Fruit fly (Drosophila melanogaster) whole organism, embryonic: Measurements from ENCODE around the gene Pcif1.
A peak's percentile ranks its signal among the peaks of the same experiment; 100 is the strongest.

Experiments used
- Bgb ChIP-seq: fragments of 200-800 bp; sonication (Bioruptor generic); IDR thresholded peaks from 2 replicates; pipeline ENCODE4 v1.3.6; 2022; ENCODE audit warnings: missing biosample characterization, missing genetic modification characterization; ENCODE audit not compliant: partially characterized antibody
- CG10209 ChIP-seq: fragments of 200-800 bp; sonication (Bioruptor generic); optimal IDR thresholded peaks from 3 replicates; lab custom pipeline; 2017; ENCODE audit warnings: missing biosample characterization, mild to moderate bottlenecking, missing genetic modification characterization, missing genetic modification reagents
- CG10565 ChIP-seq: fragments of 200-800 bp; sonication (Bioruptor generic); optimal IDR thresholded peaks from 3 replicates; lab custom pipeline; 2016; ENCODE audit warnings: missing biosample characterization, mild to moderate bottlenecking, missing genetic modification characterization
- CG11093 ChIP-seq: fragments of 200-800 bp; sonication (Bioruptor generic); IDR thresholded peaks from 3 replicates; pipeline ENCODE4 v1.3.6; 2022; ENCODE audit warnings: missing biosample characterization, missing genetic modification characterization
- CG11398 ChIP-seq: fragments of 200-800 bp; sonication (Bioruptor generic); optimal IDR thresholded peaks from 2 replicates; lab custom pipeline; 2016; ENCODE audit warnings: missing biosample characterization, missing genetic modification characterization
- CG12071 ChIP-seq: fragments of 200-800 bp; sonication (Bioruptor generic); optimal IDR thresholded peaks from 3 replicates; lab custom pipeline; 2018; ENCODE audit warnings: missing biosample characterization, mild to moderate bottlenecking, missing genetic modification characterization
- CG14050 ChIP-seq: fragments of 200-800 bp; sonication (Bioruptor generic); IDR thresholded peaks from 3 replicates; pipeline ENCODE4 v1.3.6; 2022; ENCODE audit warnings: missing biosample characterization, missing genetic modification characterization
- CG16863 ChIP-seq: fragments of 200-800 bp; sonication (Bioruptor generic); optimal IDR thresholded peaks from 3 replicates; lab custom pipeline; 2016; ENCODE audit warnings: missing biosample characterization, missing genetic modification characterization
- CG18262 ChIP-seq: fragments of 200-800 bp; optimal IDR thresholded peaks from 3 replicates; lab custom pipeline; 2019; ENCODE audit warnings: missing biosample characterization, mild to moderate bottlenecking, missing genetic modification characterization, moderate library complexity
- CG2120 ChIP-seq: fragments of 200-800 bp; sonication (Bioruptor generic); optimal IDR thresholded peaks from 3 replicates; lab custom pipeline; 2016; ENCODE audit warnings: missing biosample characterization, missing genetic modification characterization
- CG2678 ChIP-seq: fragments of 200-800 bp; sonication (Bioruptor generic); optimal IDR thresholded peaks from 3 replicates; lab custom pipeline; 2019; ENCODE audit warnings: missing biosample characterization, mild to moderate bottlenecking, missing genetic modification characterization, moderate library complexity
- CG30020 ChIP-seq: fragments of 200-800 bp; optimal IDR thresholded peaks from 2 replicates; lab custom pipeline; 2019; ENCODE audit warnings: missing biosample characterization, mild to moderate bottlenecking, missing genetic modification characterization, moderate library complexity
- CG32767 ChIP-seq: fragments of 200-800 bp; sonication (Bioruptor generic); IDR thresholded peaks from 2 replicates; pipeline ENCODE4 v1.3.6; 2022; ENCODE audit warnings: missing biosample characterization, missing genetic modification characterization
- CG4328 ChIP-seq: fragments of 200-800 bp; sonication (Bioruptor generic); optimal IDR thresholded peaks from 3 replicates; lab custom pipeline; 2017; ENCODE audit warnings: missing biosample characterization, missing genetic modification reagents, missing genetic modification characterization
- CG43689 ChIP-seq: fragments of 200-800 bp; sonication (Bioruptor generic); IDR thresholded peaks from 2 replicates; pipeline ENCODE4 v1.3.6; 2022; ENCODE audit warnings: missing biosample characterization, missing genetic modification characterization
- CG4424 ChIP-seq: fragments of 200-800 bp; sonication (Bioruptor generic); optimal IDR thresholded peaks from 3 replicates; lab custom pipeline; 2016; ENCODE audit warnings: missing biosample characterization, missing genetic modification characterization
- CG4707 ChIP-seq: fragments of 200-800 bp; sonication (Bioruptor generic); optimal IDR thresholded peaks from 2 replicates; lab custom pipeline; 2018; ENCODE audit warnings: missing biosample characterization, mild to moderate bottlenecking, missing genetic modification characterization, moderate library complexity
- CG4820 ChIP-seq: fragments of 200-800 bp; sonication (Bioruptor generic); optimal IDR thresholded peaks from 3 replicates; lab custom pipeline; 2016; ENCODE audit warnings: missing biosample characterization, missing genetic modification characterization
- CG8924 ChIP-seq: fragments of 200-800 bp; optimal IDR thresholded peaks from 3 replicates; lab custom pipeline; 2019; ENCODE audit warnings: missing biosample characterization, mild to moderate bottlenecking, missing genetic modification characterization, moderate library complexity
- CG9437 ChIP-seq: fragments of 200-800 bp; sonication (Bioruptor generic); optimal IDR thresholded peaks from 2 replicates; lab custom pipeline; 2018; ENCODE audit warnings: missing biosample characterization, mild to moderate bottlenecking, missing genetic modification characterization
- CTCF ChIP-seq: fragments of 200-800 bp; sonication (Bioruptor generic); optimal IDR thresholded peaks from 2 replicates; lab custom pipeline; 2017; ENCODE audit warnings: missing biosample characterization, mild to moderate bottlenecking, missing genetic modification characterization, moderate library complexity
- CkIIα-i1 ChIP-seq: fragments of 200-800 bp; sonication (Bioruptor generic); IDR thresholded peaks from 2 replicates; pipeline ENCODE4 v1.3.6; 2022; ENCODE audit warnings: missing biosample characterization, missing genetic modification characterization
- Deaf1 ChIP-seq: fragments of 200-800 bp; optimal IDR thresholded peaks from 3 replicates; lab custom pipeline; 2019; ENCODE audit warnings: missing biosample characterization, mild to moderate bottlenecking, missing genetic modification characterization, moderate library complexity
- Dfd ChIP-seq, 2 experiments: fragments of >200 bp; optimal IDR thresholded peaks; 2 replicates each; lab custom pipeline; 2017; ENCODE audit warnings: missing biosample characterization in 2 of 2, missing genetic modification characterization in 2 of 2
- Dip3 ChIP-seq: fragments of 200-800 bp; sonication (Bioruptor generic); optimal IDR thresholded peaks from 3 replicates; lab custom pipeline; 2016; ENCODE audit warnings: missing biosample characterization, missing genetic modification characterization
- Eip74EF ChIP-seq, 2 experiments: fragments of 200-800 bp in 1 of 2; fragments of >200 bp in 1 of 2; sonication (Bioruptor generic) in 1 of 2; optimal IDR thresholded peaks; 2 replicates each; lab custom pipeline; 2017 to 2019; ENCODE audit warnings: missing biosample characterization in 2 of 2, missing genetic modification characterization in 2 of 2, mild to moderate bottlenecking in 1 of 2, moderate library complexity in 1 of 2
- Hand ChIP-seq: fragments of 200-800 bp; sonication (Bioruptor generic); optimal IDR thresholded peaks from 2 replicates; lab custom pipeline; 2017; ENCODE audit warnings: mild to moderate bottlenecking, missing biosample characterization, missing genetic modification reagents, missing genetic modification characterization
- Kr ChIP-seq: fragments of 200-800 bp; sonication (Bioruptor generic); optimal IDR thresholded peaks from 2 replicates; lab custom pipeline; 2017; ENCODE audit warnings: missing biosample characterization, mild to moderate bottlenecking, missing genetic modification characterization
- Myb ChIP-seq: fragments of 200-800 bp; sonication (Bioruptor generic); optimal IDR thresholded peaks from 2 replicates; lab custom pipeline; 2016; ENCODE audit warnings: missing biosample characterization, missing genetic modification characterization
- Optix ChIP-seq: fragments of 200-800 bp; sonication (Bioruptor generic); IDR thresholded peaks from 3 replicates; pipeline ENCODE4 v1.3.6; 2022; ENCODE audit warnings: missing biosample characterization, missing genetic modification characterization
- Pdp1 ChIP-seq, 2 experiments: fragments of 200-800 bp; sonication (Bioruptor generic); optimal IDR thresholded peaks; 3 replicates each; lab custom pipeline; 2016; ENCODE audit warnings: missing biosample characterization in 2 of 2, missing genetic modification characterization in 2 of 2, mild to moderate bottlenecking in 1 of 2, moderate library complexity in 1 of 2
- Sox100B ChIP-seq: fragments of 200-800 bp; sonication (Bioruptor generic); optimal IDR thresholded peaks from 3 replicates; lab custom pipeline; 2018; ENCODE audit warnings: missing biosample characterization, mild to moderate bottlenecking, missing genetic modification characterization
- Spps ChIP-seq: fragments of 200-800 bp; sonication (Bioruptor generic); optimal IDR thresholded peaks from 2 replicates; lab custom pipeline; 2018; ENCODE audit warnings: missing biosample characterization, mild to moderate bottlenecking, missing genetic modification characterization
- ase ChIP-seq: fragments of 200-800 bp; sonication (Bioruptor generic); IDR thresholded peaks from 3 replicates; pipeline ENCODE4 v1.3.6; 2022; ENCODE audit warnings: missing biosample characterization, missing genetic modification characterization
- dysf ChIP-seq: fragments of 200-800 bp; sonication (Bioruptor generic); IDR thresholded peaks from 3 replicates; pipeline ENCODE4 v1.3.6; 2022; ENCODE audit warnings: missing biosample characterization, missing genetic modification characterization
- eve ChIP-seq, 2 experiments: fragments of >200 bp; optimal IDR thresholded peaks; 2 replicates each; lab custom pipeline; 2017; ENCODE audit warnings: missing biosample characterization in 2 of 2, missing genetic modification characterization in 2 of 2
- fd96Cb ChIP-seq: fragments of 200-800 bp; sonication (Bioruptor generic); optimal IDR thresholded peaks from 2 replicates; lab custom pipeline; 2018; ENCODE audit warnings: missing biosample characterization, mild to moderate bottlenecking, missing genetic modification characterization, moderate library complexity
- ftz-f1 ChIP-seq: fragments of 200-800 bp; sonication (Bioruptor generic); optimal IDR thresholded peaks from 2 replicates; lab custom pipeline; 2016; ENCODE audit warnings: missing biosample characterization, missing genetic modification characterization
- gem ChIP-seq: fragments of 200-800 bp; sonication (Bioruptor generic); optimal IDR thresholded peaks from 2 replicates; lab custom pipeline; 2019; ENCODE audit warnings: missing biosample characterization, mild to moderate bottlenecking, missing genetic modification characterization, moderate library complexity
- gsb ChIP-seq: fragments of 200-800 bp; sonication (Bioruptor generic); IDR thresholded peaks from 2 replicates; pipeline ENCODE4 v1.3.6; 2022; ENCODE audit warnings: missing biosample characterization, missing genetic modification characterization
- gsb-n ChIP-seq: fragments of 200-800 bp; sonication (Bioruptor generic); optimal IDR thresholded peaks from 3 replicates; lab custom pipeline; 2018; ENCODE audit warnings: missing biosample characterization, mild to moderate bottlenecking, missing genetic modification characterization
- lab ChIP-seq: fragments of 200-800 bp; sonication (Bioruptor generic); optimal IDR thresholded peaks from 3 replicates; lab custom pipeline; 2017; ENCODE audit warnings: missing biosample characterization, missing genetic modification characterization, mild to moderate bottlenecking, moderate library complexity, missing genetic modification reagents
- maf-S ChIP-seq: fragments of 200-800 bp; sonication (Bioruptor generic); optimal IDR thresholded peaks from 2 replicates; lab custom pipeline; 2016; ENCODE audit warnings: missing biosample characterization, missing genetic modification characterization
- salm ChIP-seq: fragments of 200-800 bp; sonication (Bioruptor generic); optimal IDR thresholded peaks from 2 replicates; lab custom pipeline; 2018; ENCODE audit warnings: missing biosample characterization, mild to moderate bottlenecking, missing genetic modification characterization
- sd ChIP-seq: fragments of 200-800 bp; sonication (Bioruptor generic); optimal IDR thresholded peaks from 3 replicates; lab custom pipeline; 2018; ENCODE audit warnings: missing biosample characterization, mild to moderate bottlenecking, missing genetic modification characterization, moderate library complexity
- slbo ChIP-seq: fragments of 200-800 bp; sonication (Bioruptor generic); IDR thresholded peaks from 2 replicates; pipeline ENCODE4 v1.3.6; 2022; ENCODE audit warnings: missing biosample characterization, missing genetic modification characterization
- so ChIP-seq: fragments of 200-800 bp; sonication (Bioruptor generic); IDR thresholded peaks from 3 replicates; pipeline ENCODE4 v1.3.6; 2022; ENCODE audit warnings: missing biosample characterization, missing genetic modification characterization
- sr ChIP-seq: fragments of 200-800 bp; sonication (Bioruptor generic); IDR thresholded peaks from 3 replicates; pipeline ENCODE4 v1.3.6; 2022; ENCODE audit warnings: missing biosample characterization, missing genetic modification characterization
- tna ChIP-seq: fragments of 200-800 bp; sonication (Bioruptor generic); IDR thresholded peaks from 2 replicates; pipeline ENCODE4 v1.3.6; 2022; ENCODE audit warnings: missing biosample characterization, missing genetic modification characterization; ENCODE audit not compliant: partially characterized antibody
- tup ChIP-seq: fragments of 200-800 bp; sonication (Bioruptor generic); optimal IDR thresholded peaks from 2 replicates; lab custom pipeline; 2016; ENCODE audit warnings: missing biosample characterization, mild to moderate bottlenecking, missing genetic modification characterization, moderate library complexity
- wdn ChIP-seq: fragments of 200-800 bp; sonication (Bioruptor generic); IDR thresholded peaks from 2 replicates; pipeline ENCODE4 v1.3.6; 2022; ENCODE audit warnings: missing biosample characterization, missing genetic modification characterization

Gene Pcif1

dm6 chr3L:20747299-20747925 lies 38.6 kb downstream of the Pcif1 start (continued):
- TF ChIP-seq ftz-f1 (no peak), Bgb (GFP tag; lab: Robert Waterston, UW) (no peak), CG4424 (GFP tag; lab: Kevin White, UChicago) (no peak), CG11398 (no peak), Myb (no peak), CG12071 (GFP tag; lab: Kevin White, UChicago) (no peak), Hand (GFP tag; lab: Kevin White, UChicago) (no peak), lab (GFP tag; lab: Kevin White, UChicago) (peak; percentile 54), CG9437 (no peak), CG14050 (GFP tag; lab: Robert Waterston, UW) (no peak), salm (tag; lab: Kevin White, UChicago) (no peak), CkIIα-i1 (GFP tag; lab: Robert Waterston, UW) (no peak), Dip3 (GFP tag; lab: Kevin White, UChicago) (no peak), gsb-n (no peak), CG4820 (GFP tag; lab: Kevin White, UChicago) (no peak), tna (no peak), slbo (peak; percentile 34; the same call in 1 of the 2 replicates), CG32767 (GFP tag; lab: Robert Waterston, UW) (no peak), CG43689 (GFP tag; lab: Robert Waterston, UW) (no peak), Kr (GFP tag; lab: Kevin White, UChicago) (no peak), wdn (no peak), CG16863 (GFP tag; lab: Kevin White, UChicago) (no peak), Dfd (GFP tag; optimal IDR thresholded peaks at IDR 0.05; lab: Kevin White, UChicago) (no peak), CG2120 (peak; percentile 61), Sox100B (GFP tag; lab: Kevin White, UChicago) (peak; percentile 12), Deaf1 (tag; lab: Kevin White, UChicago) (no peak), CG11093 (GFP tag; lab: Robert Waterston, UW) (no peak), Spps (tag; lab: Kevin White, UChicago) (no peak), CG30020 (tag; lab: Kevin White, UChicago) (no peak), dysf (GFP tag; lab: Robert Waterston, UW) (0 out of 3 replicates have a peak, but pooled peaks have one; percentile 35), so (no peak), gem (tag; lab: Kevin White, UChicago) (peak; percentile 50), CG8924 (tag; lab: Kevin White, UChicago) (no peak), Eip74EF (GFP tag; optimal IDR thresholded peaks at IDR 0.05; lab: Kevin White, UChicago) (peak in 1 of 2 experiments; percentile 8), Optix (GFP tag; lab: Robert Waterston, UW) (no peak), CTCF (GFP tag; lab: Kevin White, UChicago) (no peak), sr (GFP tag; lab: Robert Waterston, UW) (no peak), CG10209 (peak; percentile 2), CG4328 (GFP tag; lab: Kevin White, UChicago) (no peak), ase (GFP tag; lab: Robert Waterston, UW) (no peak), gsb (GFP tag; lab: Robert Waterston, UW) (no peak), tup (no peak), CG4707 (GFP tag; lab: Kevin White, UChicago) (no peak), eve (GFP tag; optimal IDR thresholded peaks at IDR 0.05; lab: Kevin White, UChicago) (no peak), maf-S (GFP tag; lab: Kevin White, UChicago) (no peak), fd96Cb (tag; lab: Kevin White, UChicago) (no peak), Pdp1 (GFP tag; optimal IDR thresholded peaks at IDR 0.05; lab: Kevin White, UChicago) (peak in 1 of 2 experiments; percentile 1), CG18262 (tag; lab: Kevin White, UChicago) (no peak), CG10565 (no peak), CG2678 (tag; lab: Kevin White, UChicago) (peak; percentile 64), sd (no peak)
